Worm (Caenorhabditis elegans) whole organism, L2 larva: Measurements from ENCODE around the gene srg-16.

ENCODE experiments used
- C34F6.9 ChIP-seq: fragments of 150-350 bp; optimal IDR thresholded peaks from 2 replicates; lab custom pipeline; 2014; ENCODE audit warnings: missing biosample characterization, missing genetic modification characterization
- F13H6.1 ChIP-seq: sonication (generic microtip); optimal IDR thresholded peaks from 2 replicates; lab custom pipeline; 2016; ENCODE audit warnings: missing genetic modification characterization, missing compliant biosample characterization
- R02D3.7 ChIP-seq: fragments of 150-350 bp; optimal IDR thresholded peaks from 2 replicates; lab custom pipeline; 2014; ENCODE audit warnings: missing biosample characterization, missing genetic modification characterization
- Y55F3AM.14 ChIP-seq: fragments of 200-800 bp; sonication (Bioruptor generic); optimal IDR thresholded peaks from 2 replicates; lab custom pipeline; 2018; ENCODE audit warnings: mild to moderate bottlenecking, missing genetic modification characterization, missing compliant biosample characterization
- alr-1 ChIP-seq: fragments of 150-350 bp; optimal IDR thresholded peaks from 2 replicates; lab custom pipeline; 2014; ENCODE audit warnings: missing biosample characterization, missing genetic modification characterization
- aly-2 ChIP-seq: fragments of 150-350 bp; optimal IDR thresholded peaks from 2 replicates; lab custom pipeline; 2014; ENCODE audit warnings: missing biosample characterization, missing genetic modification characterization
- ama-1 ChIP-seq: fragments of 150-350 bp; optimal IDR thresholded peaks from 2 replicates; lab custom pipeline; 2018; ENCODE audit warnings: inconsistent platforms
- blmp-1 ChIP-seq: sonication (generic microtip); optimal IDR thresholded peaks from 2 replicates; lab custom pipeline; 2017; ENCODE audit warnings: missing genetic modification characterization, mild to moderate bottlenecking, missing compliant biosample characterization, antibody characterized with exemption, moderate library complexity; ENCODE audit not compliant: insufficient read depth
- ceh-16 ChIP-seq: fragments of 150-350 bp; optimal IDR thresholded peaks from 2 replicates; lab custom pipeline; 2014; ENCODE audit warnings: missing biosample characterization, missing genetic modification characterization
- dmd-4 ChIP-seq: sonication (generic microtip); optimal IDR thresholded peaks from 2 replicates; lab custom pipeline; 2017; ENCODE audit warnings: missing biosample characterization, missing genetic modification characterization
- egl-27 ChIP-seq: sonication (generic microtip); optimal IDR thresholded peaks from 3 replicates; lab custom pipeline; 2017; ENCODE audit warnings: missing biosample characterization, missing genetic modification reagents, missing genetic modification characterization
- elt-1 ChIP-seq: fragments of 150-350 bp; optimal IDR thresholded peaks from 2 replicates; lab custom pipeline; 2014; ENCODE audit warnings: missing biosample characterization, missing genetic modification characterization
- elt-3 ChIP-seq: sonication (generic microtip); optimal IDR thresholded peaks from 2 replicates; lab custom pipeline; 2017; ENCODE audit warnings: missing biosample characterization, missing genetic modification characterization
- fos-1 ChIP-seq: fragments of 150-350 bp; optimal IDR thresholded peaks from 2 replicates; lab custom pipeline; 2014; ENCODE audit warnings: missing biosample characterization, missing genetic modification characterization
- lin-11 ChIP-seq: fragments of 150-350 bp; sonication (generic microtip); optimal IDR thresholded peaks from 2 replicates; lab custom pipeline; 2014; ENCODE audit warnings: missing biosample characterization, missing genetic modification characterization, inconsistent platforms, mixed read lengths
- lin-13 ChIP-seq: fragments of 150-350 bp; optimal IDR thresholded peaks from 2 replicates; lab custom pipeline; 2014; ENCODE audit warnings: missing biosample characterization, missing genetic modification reagents, missing genetic modification characterization
- lin-39 ChIP-seq: fragments of 150-350 bp; optimal IDR thresholded peaks from 2 replicates; lab custom pipeline; 2014; ENCODE audit warnings: missing biosample characterization, missing genetic modification reagents, missing genetic modification characterization
- mbf-1 ChIP-seq: sonication (generic microtip); optimal IDR thresholded peaks from 2 replicates; lab custom pipeline; 2017; ENCODE audit warnings: missing biosample characterization, missing genetic modification characterization
- mdl-1 ChIP-seq, 2 experiments: fragments of 150-350 bp in 1 of 2; sonication (generic microtip) in 1 of 2; optimal IDR thresholded peaks; 2 replicates each; lab custom pipeline; 2017; ENCODE audit warnings: missing biosample characterization in 2 of 2, missing genetic modification characterization in 2 of 2
- nhr-11 ChIP-seq: fragments of 150-350 bp; optimal IDR thresholded peaks from 2 replicates; lab custom pipeline; 2014; ENCODE audit warnings: missing biosample characterization, missing genetic modification characterization
- nhr-12 ChIP-seq: fragments of 150-350 bp; optimal IDR thresholded peaks from 2 replicates; lab custom pipeline; 2014; ENCODE audit warnings: missing biosample characterization, missing genetic modification characterization
- nhr-237 ChIP-seq: fragments of 150-350 bp; optimal IDR thresholded peaks from 2 replicates; lab custom pipeline; 2014; ENCODE audit warnings: missing biosample characterization, missing genetic modification characterization
- nhr-25 ChIP-seq: fragments of 150-350 bp; sonication (generic microtip); optimal IDR thresholded peaks from 3 replicates; lab custom pipeline; 2014; ENCODE audit warnings: missing biosample characterization, missing genetic modification characterization
- nhr-77 ChIP-seq: fragments of 150-350 bp; optimal IDR thresholded peaks from 2 replicates; lab custom pipeline; 2014; ENCODE audit warnings: missing biosample characterization, missing genetic modification characterization
- peb-1 ChIP-seq: fragments of 150-350 bp; optimal IDR thresholded peaks from 2 replicates; lab custom pipeline; 2014; ENCODE audit warnings: missing biosample characterization, missing genetic modification characterization
- sem-4 ChIP-seq: fragments of 150-350 bp; optimal IDR thresholded peaks from 2 replicates; lab custom pipeline; 2014; ENCODE audit warnings: missing biosample characterization, missing genetic modification reagents, missing genetic modification characterization
- skn-1 ChIP-seq: sonication (generic microtip); optimal IDR thresholded peaks from 2 replicates; lab custom pipeline; 2017; ENCODE audit warnings: missing biosample characterization, missing genetic modification characterization
- sma-3 ChIP-seq: sonication (generic microtip); optimal IDR thresholded peaks from 2 replicates; lab custom pipeline; 2016; ENCODE audit warnings: missing genetic modification reagents, missing genetic modification characterization, missing compliant biosample characterization
- sma-9 ChIP-seq, 2 experiments: fragments of 150-350 bp in 1 of 2; sonication (generic microtip) in 1 of 2; optimal IDR thresholded peaks; 2 replicates each; lab custom pipeline; 2014 to 2016; ENCODE audit warnings: missing genetic modification characterization in 2 of 2, mild to moderate bottlenecking in 1 of 2, missing biosample characterization in 1 of 2, missing compliant biosample characterization in 1 of 2, missing genetic modification reagents in 1 of 2, moderate library complexity in 1 of 2
- unc-39 ChIP-seq: fragments of 150-350 bp; optimal IDR thresholded peaks from 2 replicates; lab custom pipeline; 2014; ENCODE audit warnings: missing biosample characterization, missing genetic modification characterization
- unc-55 ChIP-seq: fragments of 150-350 bp; sonication (generic microtip); optimal IDR thresholded peaks from 3 replicates; lab custom pipeline; 2014; ENCODE audit warnings: missing biosample characterization, missing genetic modification reagents, missing genetic modification characterization
- unc-62 ChIP-seq: fragments of 150-350 bp; optimal IDR thresholded peaks from 2 replicates; lab custom pipeline; 2014; ENCODE audit warnings: missing biosample characterization, missing genetic modification reagents, missing genetic modification characterization
- ztf-11 ChIP-seq: sonication (generic microtip); optimal IDR thresholded peaks from 2 replicates; lab custom pipeline; 2017; ENCODE audit warnings: missing biosample characterization, missing genetic modification characterization

Gene srg-16

DNA sequence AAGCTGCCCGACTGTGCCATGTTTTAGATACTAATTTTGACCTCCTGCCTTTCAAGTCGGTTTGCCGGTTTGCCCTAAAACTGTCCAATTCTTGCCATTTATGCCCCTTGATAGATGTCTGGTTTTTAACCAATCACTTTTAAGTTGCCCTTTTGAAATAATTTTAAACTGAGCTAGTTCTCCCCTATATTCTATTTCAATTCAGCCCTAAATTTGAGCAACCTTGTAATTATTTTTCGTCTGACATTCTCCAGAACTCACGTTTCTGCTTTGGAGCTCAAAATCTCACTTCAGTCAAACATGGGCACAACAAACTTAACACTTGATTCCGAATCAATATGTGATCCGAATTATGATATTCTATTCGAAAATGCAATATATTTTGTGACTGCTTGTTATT is 6.5 kb downstream of the srg-16 start, which contains the start of gene srg-17:
Gene srg-17, plus strand, starts transcription at position 301 of the 400 bp plus-strand sequence.
- TF ChIP-seq nhr-237 (tag; lab: Kevin White, UChicago) (no peak), egl-27 (tag; lab: Kevin White, UChicago) (no peak), F13H6.1 (no peak), sma-3 (GFP tag; lab: Kevin White, UChicago) (no peak), sma-9 (GFP tag; optimal IDR thresholded peaks at IDR 0.05; lab: Kevin White, UChicago) (no peak), sma-9 (tag; optimal IDR thresholded peaks at IDR 0.05; lab: Kevin White, UChicago) (no peak), lin-11 (tag; lab: Kevin White, UChicago) (no peak), nhr-77 (tag; lab: Kevin White, UChicago) (no peak), alr-1 (no peak), elt-3 (tag; lab: Kevin White, UChicago) (no peak), sem-4 (tag; lab: Kevin White, UChicago) (no peak), lin-13 (GFP tag; lab: Kevin White, UChicago) (no peak), mbf-1 (tag; lab: Kevin White, UChicago) (no peak), unc-55 (GFP tag; lab: Kevin White, UChicago) (no peak), nhr-11 (tag; lab: Kevin White, UChicago) (no peak), fos-1 (tag; lab: Kevin White, UChicago) (no peak), R02D3.7 (tag; lab: Kevin White, UChicago) (no peak)

DNA sequence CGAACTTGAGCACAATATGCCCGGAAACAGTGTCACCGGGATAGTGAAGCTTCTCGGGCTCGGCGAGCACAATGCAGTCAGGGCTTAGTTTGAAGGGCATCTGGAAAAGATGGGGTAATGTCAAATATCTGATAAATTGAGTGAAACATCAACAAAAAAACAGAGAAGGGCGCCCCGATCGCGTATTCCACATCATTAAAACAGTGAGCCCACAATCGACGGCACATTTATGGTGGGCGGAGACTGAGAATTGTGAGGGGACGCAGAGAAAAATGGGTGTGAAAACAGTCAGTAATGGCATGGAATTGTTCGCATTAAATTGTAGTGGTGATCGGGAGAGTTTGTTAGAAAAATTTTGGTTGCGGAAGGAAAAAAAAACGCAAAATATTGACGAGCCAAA is 13.9 kb downstream of the srg-16 start, which contains the start of gene arrd-9:
Gene arrd-9, minus strand, starts transcription at position 101 of the 400 bp plus-strand sequence.
- TF ChIP-seq Y55F3AM.14 (no peak), mbf-1 (tag; lab: Kevin White, UChicago) (no peak), aly-2 (tag; lab: Kevin White, UChicago) (no peak), sma-9 (GFP tag; optimal IDR thresholded peaks at IDR 0.05; lab: Kevin White, UChicago) (no peak), sma-9 (tag; optimal IDR thresholded peaks at IDR 0.05; lab: Kevin White, UChicago) (no peak), ztf-11 (tag; lab: Kevin White, UChicago) (no peak), F13H6.1 (no peak), ceh-16 (tag; lab: Kevin White, UChicago) (no peak), peb-1 (tag; lab: Kevin White, UChicago) (no peak), fos-1 (tag; lab: Kevin White, UChicago) (no peak), egl-27 (tag; lab: Kevin White, UChicago) (no peak)

DNA sequence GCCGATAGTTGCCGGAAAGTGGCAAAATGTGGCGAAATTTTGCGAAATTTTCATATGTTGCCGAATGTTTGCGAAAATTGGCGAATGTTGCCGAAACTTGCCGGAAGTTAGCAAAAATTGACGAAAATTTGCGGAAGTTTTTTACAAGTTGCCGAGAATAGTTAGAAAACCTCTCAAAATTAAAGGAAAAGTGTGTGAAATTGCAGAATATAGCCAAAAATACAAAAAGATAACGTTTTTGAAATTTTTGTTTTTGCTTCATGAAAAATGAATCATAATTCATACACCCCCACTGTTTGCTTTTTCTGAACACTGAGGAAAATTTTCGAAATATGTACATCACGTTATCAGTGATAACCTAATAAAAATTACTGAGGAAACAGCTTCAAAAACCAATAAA is 14.7 kb downstream of the srg-16 start:
- no peak for TF ChIP-seq lin-13 (GFP tag; lab: Kevin White, UChicago)
- TF ChIP-seq fos-1 (tag; lab: Kevin White, UChicago): no peak
- no peak for TF ChIP-seq nhr-12

DNA sequence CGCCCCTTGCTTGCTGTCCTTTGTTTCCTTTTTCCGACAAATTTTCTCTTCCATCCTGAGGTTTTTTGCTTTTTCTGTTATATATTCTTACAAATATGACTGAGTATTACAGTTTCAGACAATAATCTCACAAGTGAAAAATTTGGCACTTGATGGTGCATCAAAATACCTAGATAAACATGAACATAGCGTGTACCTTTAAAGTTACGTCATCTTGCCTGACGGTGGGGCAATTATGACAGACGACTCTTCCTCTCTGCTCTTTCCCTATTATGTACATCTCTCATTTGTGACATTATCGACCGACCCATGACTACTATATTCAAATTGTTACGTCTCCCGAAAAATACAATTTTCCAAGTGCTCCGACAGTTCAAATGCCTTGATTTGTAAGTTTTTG is 15.7 kb downstream of the srg-16 start, which contains the start of gene fbxb-102:
Gene fbxb-102, plus strand, starts transcription at position 301 of the 400 bp plus-strand sequence.
- TF ChIP-seq dmd-4 (tag; lab: Kevin White, UChicago) (no peak), lin-13 (GFP tag; lab: Kevin White, UChicago) (no peak), blmp-1 (tag; lab: Kevin White, UChicago) (no peak), Y55F3AM.14 (no peak), mdl-1 (tag; optimal IDR thresholded peaks at IDR 0.05; lab: Kevin White, UChicago) (no peak)

DNA sequence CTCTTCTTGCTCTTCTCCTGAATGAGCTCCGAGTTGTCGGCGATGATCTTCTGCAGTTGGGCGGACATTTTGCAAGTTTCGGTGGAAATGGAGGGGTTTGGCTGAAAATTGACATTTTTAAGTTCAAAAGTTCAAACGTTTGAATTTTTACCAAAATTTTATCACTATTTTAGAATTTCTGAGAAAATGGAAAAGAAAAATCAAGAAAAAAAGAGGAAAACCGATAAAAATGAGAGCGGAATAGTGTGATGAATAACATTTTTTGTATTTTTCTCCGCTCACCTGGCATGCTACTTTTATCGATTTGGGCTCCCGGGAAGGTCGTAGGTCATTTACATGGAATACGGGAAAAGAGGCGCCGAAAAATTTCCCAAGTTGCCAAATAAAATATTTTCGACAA is 18.1 kb downstream of the srg-16 start, which contains the start of gene F15A4.10:
Gene F15A4.10, minus strand, starts transcription at position 101 of the 400 bp plus-strand sequence.
- no peak for TF ChIP-seq ama-1 (lab: Kevin White, UChicago)
- TF ChIP-seq, all 48 proteins: peak for 0

DNA sequence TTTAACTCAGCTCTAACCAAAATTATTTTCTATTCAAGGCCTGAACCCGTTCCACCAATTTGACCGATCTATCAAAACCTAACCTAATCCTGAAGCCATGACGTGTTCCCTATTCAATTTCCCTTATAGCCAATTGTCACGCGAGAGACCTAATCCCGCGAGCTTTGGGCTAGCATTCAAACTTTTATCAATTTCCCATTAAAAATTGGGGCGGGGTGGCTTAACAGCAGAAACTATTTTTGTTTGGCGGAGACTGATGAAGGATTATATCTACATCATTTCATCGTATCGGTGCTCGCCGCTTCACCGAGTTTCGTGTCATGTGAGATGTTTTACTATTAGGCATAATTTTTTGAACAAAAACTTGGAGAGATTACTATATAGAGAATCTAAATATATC is 21.9 kb downstream of the srg-16 start:
- TF ChIP-seq unc-55 (GFP tag; lab: Kevin White, UChicago) (no peak), alr-1 (no peak), peb-1 (tag; lab: Kevin White, UChicago) (no peak), ama-1 (lab: Kevin White, UChicago) (no peak), unc-39 (tag; lab: Kevin White, UChicago) (no peak), elt-1 (tag; lab: Kevin White, UChicago) (no peak), unc-62 (GFP tag; lab: Kevin White, UChicago) (no peak), dmd-4 (tag; lab: Kevin White, UChicago) (no peak), lin-39 (tag; lab: Kevin White, UChicago) (no peak), R02D3.7 (tag; lab: Kevin White, UChicago) (no peak), Y55F3AM.14 (no peak), nhr-25 (tag; lab: Kevin White, UChicago) (no peak), skn-1 (tag; lab: Kevin White, UChicago) (no peak), aly-2 (tag; lab: Kevin White, UChicago) (no peak), C34F6.9 (no peak), nhr-237 (tag; lab: Kevin White, UChicago) (no peak)
- TF ChIP-seq, all 48 proteins: peak for 0
